Worm (Caenorhabditis elegans) whole organism, mixed stage, embryonic: Measurements from ENCODE around the gene W02H5.19.

Source experiments
- zip-8 ChIP-seq: fragments of 150-350 bp; optimal IDR thresholded peaks from 2 replicates; lab custom pipeline; 2014; ENCODE audit warnings: missing biosample characterization, missing genetic modification characterization
- ztf-11 ChIP-seq: fragments of 150-350 bp; optimal IDR thresholded peaks from 2 replicates; lab custom pipeline; 2014; ENCODE audit warnings: missing biosample characterization, missing genetic modification characterization

The W02H5.19 gene

DNA sequence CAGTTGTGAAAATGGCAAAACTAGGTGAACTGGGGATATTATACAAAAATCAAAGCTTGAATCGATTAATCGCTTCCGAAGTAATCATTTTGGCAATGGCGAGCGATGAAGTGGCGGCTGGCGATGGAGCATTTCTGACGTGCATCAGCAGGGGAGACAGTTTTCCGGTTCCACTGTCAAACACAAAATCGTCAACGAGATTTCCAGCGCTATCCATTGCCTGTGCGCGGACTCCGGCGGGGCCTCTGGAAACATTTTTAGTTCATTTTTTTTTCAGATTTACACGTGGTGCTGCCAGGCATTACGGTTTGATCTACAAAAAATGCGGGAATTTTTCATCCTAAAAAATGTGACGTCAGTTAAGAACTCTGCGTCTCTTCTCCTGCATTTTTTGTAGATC lies 49.9 kb downstream of the W02H5.19 start:
- TF ChIP-seq zip-8, result no peak
- TF ChIP-seq ztf-11 (tag; lab: Kevin White, UChicago), result no peak
